Worm (Caenorhabditis elegans) whole organism, L4/young adult: ENCODE results near the gene nlp-33.

Experiments
- W03F9.2 ChIP-seq: fragments of 150-350 bp; optimal IDR thresholded peaks from 2 replicates; lab custom pipeline; 2014; ENCODE audit warnings: missing biosample characterization, missing genetic modification characterization
- dao-5 ChIP-seq: sonication (generic microtip); optimal IDR thresholded peaks from 2 replicates; lab custom pipeline; 2016; ENCODE audit warnings: missing genotype, missing genetic modification characterization, moderate library complexity, missing compliant biosample characterization
- him-1 ChIP-seq: sonication (generic microtip); optimal IDR thresholded peaks from 2 replicates; lab custom pipeline; 2016; ENCODE audit warnings: missing genotype, missing genetic modification reagents, missing genetic modification characterization, missing compliant biosample characterization

- TF ChIP-seq W03F9.2 (tag; lab: Kevin White, UChicago), result no peak
- no peak for TF ChIP-seq him-1 (tag; lab: Kevin White, UChicago)
- no peak for TF ChIP-seq dao-5 (tag; lab: Kevin White, UChicago)
Measured at ce11 chrV:11167745-11168144, 20.6 kb downstream of the nlp-33 start.
